Fruit fly (Drosophila melanogaster) whole organism, embryonic: ENCODE measurements around the gene 14-3-3epsilon.

Experiments used
- Aef1 ChIP-seq: fragments of 200-800 bp; sonication (Bioruptor generic); IDR thresholded peaks from 3 replicates; pipeline ENCODE4 v1.3.6; 2022; ENCODE audit warnings: missing biosample characterization, missing genetic modification characterization
- Antp ChIP-seq: fragments of 200-800 bp; sonication (Bioruptor generic); optimal IDR thresholded peaks from 3 replicates; lab custom pipeline; 2016; ENCODE audit warnings: missing biosample characterization, missing genetic modification characterization
- Atf-2 ChIP-seq: fragments of 200-800 bp; sonication (Bioruptor generic); optimal IDR thresholded peaks from 2 replicates; lab custom pipeline; 2016; ENCODE audit warnings: missing biosample characterization, missing genetic modification characterization
- Atf6 ChIP-seq: fragments of 200-800 bp; sonication (Bioruptor generic); IDR thresholded peaks from 2 replicates; pipeline ENCODE4 v1.3.6; 2022; ENCODE audit warnings: missing biosample characterization, missing genetic modification characterization
- CG1024 ChIP-seq: fragments of 200-800 bp; sonication (Bioruptor generic); IDR thresholded peaks from 2 replicates; pipeline ENCODE4 v1.3.6; 2022; ENCODE audit warnings: missing biosample characterization, missing genetic modification characterization
- CG11093 ChIP-seq: fragments of 200-800 bp; sonication (Bioruptor generic); IDR thresholded peaks from 3 replicates; pipeline ENCODE4 v1.3.6; 2022; ENCODE audit warnings: missing biosample characterization, missing genetic modification characterization
- CG14710 ChIP-seq: fragments of 200-800 bp; sonication (Bioruptor generic); optimal IDR thresholded peaks from 3 replicates; lab custom pipeline; 2019; ENCODE audit warnings: missing biosample characterization, mild to moderate bottlenecking, missing genetic modification characterization, moderate library complexity
- CG15696 ChIP-seq: fragments of 200-800 bp; sonication (Bioruptor generic); optimal IDR thresholded peaks from 2 replicates; lab custom pipeline; 2019; ENCODE audit warnings: missing biosample characterization, mild to moderate bottlenecking, missing genetic modification characterization, moderate library complexity
- CG16813 ChIP-seq: fragments of 200-800 bp; sonication (Bioruptor generic); IDR thresholded peaks from 3 replicates; pipeline ENCODE4 v1.3.6; 2022; ENCODE audit warnings: missing biosample characterization, missing genetic modification characterization; ENCODE audit not compliant: partially characterized antibody
- CG17328 ChIP-seq: fragments of 200-800 bp; sonication (Bioruptor generic); IDR thresholded peaks from 2 replicates; pipeline ENCODE4 v1.3.6; 2022; ENCODE audit warnings: missing biosample characterization, missing genetic modification characterization
- CG17568 ChIP-seq: fragments of 200-800 bp; sonication (Bioruptor generic); optimal IDR thresholded peaks from 2 replicates; lab custom pipeline; 2018; ENCODE audit warnings: missing biosample characterization, mild to moderate bottlenecking, missing genetic modification characterization, moderate library complexity
- CG1832 ChIP-seq: fragments of 200-800 bp; sonication (Bioruptor generic); optimal IDR thresholded peaks from 2 replicates; lab custom pipeline; 2017; ENCODE audit warnings: missing biosample characterization, mild to moderate bottlenecking, missing genetic modification characterization, inconsistent platforms
- CG18599 ChIP-seq: fragments of 200-800 bp; sonication (Bioruptor generic); optimal IDR thresholded peaks from 3 replicates; lab custom pipeline; 2017; ENCODE audit warnings: missing biosample characterization, missing genetic modification characterization, mild to moderate bottlenecking, moderate library complexity, missing genetic modification reagents
- CG2116 ChIP-seq: fragments of 200-800 bp; sonication (Bioruptor generic); optimal IDR thresholded peaks from 3 replicates; lab custom pipeline; 2018; ENCODE audit warnings: missing biosample characterization, mild to moderate bottlenecking, missing genetic modification characterization
- CG2120 ChIP-seq: fragments of 200-800 bp; sonication (Bioruptor generic); optimal IDR thresholded peaks from 3 replicates; lab custom pipeline; 2016; ENCODE audit warnings: missing biosample characterization, missing genetic modification characterization
- CG2202 ChIP-seq: fragments of 200-800 bp; sonication (Bioruptor generic); optimal IDR thresholded peaks from 2 replicates; lab custom pipeline; 2018; ENCODE audit warnings: missing biosample characterization, mild to moderate bottlenecking, missing genetic modification characterization
- CG2875 ChIP-seq: fragments of 200-800 bp; sonication (Bioruptor generic); optimal IDR thresholded peaks from 2 replicates; lab custom pipeline; 2017; ENCODE audit warnings: missing biosample characterization, mild to moderate bottlenecking, missing genetic modification characterization, missing genetic modification reagents
- CG30020 ChIP-seq: fragments of 200-800 bp; optimal IDR thresholded peaks from 2 replicates; lab custom pipeline; 2019; ENCODE audit warnings: missing biosample characterization, mild to moderate bottlenecking, missing genetic modification characterization, moderate library complexity
- CG30403 ChIP-seq: fragments of 200-800 bp; sonication (Bioruptor generic); optimal IDR thresholded peaks from 3 replicates; lab custom pipeline; 2016; ENCODE audit warnings: missing biosample characterization, missing genetic modification characterization
- CG33213 ChIP-seq: fragments of 200-800 bp; sonication (Bioruptor generic); optimal IDR thresholded peaks from 3 replicates; lab custom pipeline; 2016; ENCODE audit warnings: missing biosample characterization, missing genetic modification characterization
- CG42726 ChIP-seq: fragments of 200-800 bp; sonication (Bioruptor generic); IDR thresholded peaks from 2 replicates; pipeline ENCODE4 v1.3.6; 2022; ENCODE audit warnings: missing biosample characterization, missing genetic modification characterization; ENCODE audit not compliant: partially characterized antibody
- CG4424 ChIP-seq: fragments of 200-800 bp; sonication (Bioruptor generic); optimal IDR thresholded peaks from 3 replicates; lab custom pipeline; 2016; ENCODE audit warnings: missing biosample characterization, missing genetic modification characterization
- CG4617 ChIP-seq: fragments of 200-800 bp; sonication (Bioruptor generic); optimal IDR thresholded peaks from 3 replicates; lab custom pipeline; 2016; ENCODE audit warnings: missing biosample characterization, missing genetic modification characterization, borderline replicate concordance
- CG4707 ChIP-seq: fragments of 200-800 bp; sonication (Bioruptor generic); optimal IDR thresholded peaks from 2 replicates; lab custom pipeline; 2018; ENCODE audit warnings: missing biosample characterization, mild to moderate bottlenecking, missing genetic modification characterization, moderate library complexity
- CG6689 ChIP-seq: fragments of 200-800 bp; sonication (Bioruptor generic); IDR thresholded peaks from 2 replicates; pipeline ENCODE4 v1.3.6; 2022; ENCODE audit warnings: missing biosample characterization, missing genetic modification characterization
- CG7372 ChIP-seq: fragments of 200-800 bp; sonication (Bioruptor generic); IDR thresholded peaks from 2 replicates; pipeline ENCODE4 v1.3.6; 2022; ENCODE audit warnings: missing biosample characterization, missing genetic modification characterization
- CG9609 ChIP-seq: fragments of 200-800 bp; sonication (Bioruptor generic); optimal IDR thresholded peaks from 3 replicates; lab custom pipeline; 2016; ENCODE audit warnings: missing biosample characterization, missing genetic modification characterization
- Chrac-16 ChIP-seq: fragments of 200-800 bp; sonication (Bioruptor generic); optimal IDR thresholded peaks from 3 replicates; lab custom pipeline; 2016; ENCODE audit warnings: missing biosample characterization, missing genetic modification characterization
- Dll ChIP-seq: fragments of 200-800 bp; sonication (Bioruptor generic); IDR thresholded peaks from 4 replicates; pipeline ENCODE4 v1.3.6; 2022; ENCODE audit warnings: missing biosample characterization, missing genetic modification characterization; ENCODE audit not compliant: partially characterized antibody
- HLH3B ChIP-seq: fragments of 200-800 bp; sonication (Bioruptor generic); IDR thresholded peaks from 2 replicates; pipeline ENCODE4 v1.3.6; 2022; ENCODE audit warnings: missing biosample characterization, missing genetic modification characterization
- Hand ChIP-seq: fragments of 200-800 bp; sonication (Bioruptor generic); optimal IDR thresholded peaks from 2 replicates; lab custom pipeline; 2017; ENCODE audit warnings: mild to moderate bottlenecking, missing biosample characterization, missing genetic modification reagents, missing genetic modification characterization
- Hr39 ChIP-seq: fragments of >200 bp; optimal IDR thresholded peaks from 2 replicates; lab custom pipeline; 2017
- Nf-YA ChIP-seq: fragments of 200-800 bp; sonication (Bioruptor generic); IDR thresholded peaks from 2 replicates; pipeline ENCODE4 v1.3.6; 2022; ENCODE audit warnings: missing biosample characterization, missing genetic modification characterization
- Ravus ChIP-seq: fragments of 200-800 bp; sonication (Bioruptor generic); IDR thresholded peaks from 2 replicates; pipeline ENCODE4 v1.3.6; 2022; ENCODE audit warnings: missing biosample characterization, missing genetic modification characterization
- YL-1 ChIP-seq: fragments of 200-800 bp; sonication (Bioruptor generic); optimal IDR thresholded peaks from 3 replicates; lab custom pipeline; 2017; ENCODE audit warnings: missing biosample characterization, mild to moderate bottlenecking, missing genetic modification characterization
- ara ChIP-seq: fragments of 200-800 bp; sonication (Bioruptor generic); IDR thresholded peaks from 2 replicates; pipeline ENCODE4 v1.3.6; 2022; ENCODE audit warnings: missing biosample characterization, missing genetic modification characterization
- chm ChIP-seq: fragments of 200-800 bp; sonication (Bioruptor generic); IDR thresholded peaks from 2 replicates; pipeline ENCODE4 v1.3.6; 2022; ENCODE audit warnings: missing biosample characterization, missing genetic modification characterization
- chn ChIP-seq: fragments of 200-800 bp; sonication (Bioruptor generic); optimal IDR thresholded peaks from 2 replicates; lab custom pipeline; 2016; ENCODE audit warnings: missing biosample characterization, missing genetic modification characterization
- crol ChIP-seq: fragments of 200-800 bp; sonication (Bioruptor generic); IDR thresholded peaks from 2 replicates; pipeline ENCODE4 v1.3.6; 2022; ENCODE audit warnings: missing biosample characterization, missing genetic modification characterization
- eyg ChIP-seq: fragments of 200-800 bp; sonication (Bioruptor generic); optimal IDR thresholded peaks from 3 replicates; lab custom pipeline; 2016; ENCODE audit warnings: missing biosample characterization, missing genetic modification characterization
- fd64A ChIP-seq: fragments of 200-800 bp; sonication (Bioruptor generic); optimal IDR thresholded peaks from 3 replicates; lab custom pipeline; 2018; ENCODE audit warnings: missing biosample characterization, mild to moderate bottlenecking, missing genetic modification characterization
- jigr1 ChIP-seq: fragments of 200-800 bp; sonication (Bioruptor generic); IDR thresholded peaks from 3 replicates; pipeline ENCODE4 v1.3.6; 2022; ENCODE audit warnings: missing biosample characterization, missing genetic modification characterization
- oc ChIP-seq: fragments of 200-800 bp; sonication (Bioruptor generic); optimal IDR thresholded peaks from 2 replicates; lab custom pipeline; 2018; ENCODE audit warnings: missing biosample characterization, mild to moderate bottlenecking, missing genetic modification characterization, moderate library complexity
- pan ChIP-seq, 4 experiments: fragments of >200 bp in 3 of 4; fragments of 200-800 bp in 1 of 4; sonication (Bioruptor generic) in 1 of 4; optimal IDR thresholded peaks in 3 of 4; IDR thresholded peaks in 1 of 4; 2 replicates each; pipeline versions ENCODE4 v1.3.6 to Lab custom; 2017 to 2022; ENCODE audit warnings: missing biosample characterization in 2 of 4, missing genetic modification characterization in 2 of 4, mixed read lengths in 1 of 4
- pfk ChIP-seq: fragments of 200-800 bp; sonication (Bioruptor generic); optimal IDR thresholded peaks from 2 replicates; lab custom pipeline; 2018; ENCODE audit warnings: missing biosample characterization, mild to moderate bottlenecking, missing genetic modification characterization, moderate library complexity
- phol ChIP-seq: fragments of 200-800 bp; sonication (Bioruptor generic); optimal IDR thresholded peaks from 3 replicates; lab custom pipeline; 2018; ENCODE audit warnings: missing biosample characterization, mild to moderate bottlenecking, missing genetic modification characterization, moderate library complexity
- pnt ChIP-seq: fragments of 200-800 bp; sonication (Bioruptor generic); optimal IDR thresholded peaks from 3 replicates; lab custom pipeline; 2016; ENCODE audit warnings: missing biosample characterization, missing genetic modification characterization
- pum ChIP-seq: fragments of 200-800 bp; sonication (Bioruptor generic); optimal IDR thresholded peaks from 2 replicates; lab custom pipeline; 2016; ENCODE audit warnings: missing biosample characterization, missing genetic modification characterization
- seq ChIP-seq: fragments of 200-800 bp; sonication (Bioruptor generic); IDR thresholded peaks from 2 replicates; pipeline ENCODE4 v1.3.6; 2022; ENCODE audit warnings: missing biosample characterization, missing genetic modification characterization
- sisA ChIP-seq: fragments of 200-800 bp; sonication (Bioruptor generic); IDR thresholded peaks from 2 replicates; pipeline ENCODE4 v1.3.6; 2022; ENCODE audit warnings: missing biosample characterization, missing genetic modification characterization

The 14-3-3epsilon gene

dm6 chr3R:18226043-18226808, 16.1 kb upstream of the 14-3-3epsilon start, which contains the start of the genes CG7168 and Mdh2 (continued):
- no peak for TF ChIP-seq CG1024 (GFP tag; lab: Robert Waterston, UW)
- TF ChIP-seq Nf-YA (GFP tag; lab: Robert Waterston, UW): no peak
- peak; percentile 44 for TF ChIP-seq phol (tag; lab: Kevin White, UChicago)
- TF ChIP-seq Hand: no peak
- TF ChIP-seq CG2202: no peak
- peak; percentile 31 for TF ChIP-seq CG30020
- no peak for TF ChIP-seq CG1832
- no peak for TF ChIP-seq ara (GFP tag; lab: Robert Waterston, UW)
- peak; percentile 9 for TF ChIP-seq chn (GFP tag; lab: Kevin White, UChicago)
- TF ChIP-seq CG2875 (GFP tag; lab: Kevin White, UChicago): no peak
- TF ChIP-seq sisA (GFP tag; lab: Robert Waterston, UW): no peak
- no peak for TF ChIP-seq oc (tag; lab: Kevin White, UChicago)
- no peak for TF ChIP-seq Chrac-16 (GFP tag; lab: Kevin White, UChicago)
- no peak for TF ChIP-seq CG33213 (GFP tag; lab: Kevin White, UChicago)
- no peak for TF ChIP-seq pfk (GFP tag; lab: Kevin White, UChicago)
- TF ChIP-seq CG15696 (tag; lab: Kevin White, UChicago): no peak
- TF ChIP-seq pan (optimal IDR thresholded peaks at IDR 0.05; lab: Kevin White, UChicago): no peak
- peak in 1 of 2 experiments; percentile 18 for TF ChIP-seq pan (GFP tag; optimal IDR thresholded peaks at IDR 0.05 in 1 of 2, IDR thresholded peaks at IDR 0.05 in 1 of 2)
- TF ChIP-seq CG42726 (GFP tag; lab: Robert Waterston, UW): peak; percentile 79
- TF ChIP-seq CG2120: peak; percentile 14
- TF ChIP-seq CG4617: peak; percentile 30
- no peak for TF ChIP-seq CG4707
- no peak for TF ChIP-seq pum (GFP tag; lab: Kevin White, UChicago)
- no peak for TF ChIP-seq CG9609 (GFP tag; lab: Kevin White, UChicago)
- no peak for TF ChIP-seq Antp (GFP tag; lab: Kevin White, UChicago)
- no peak for TF ChIP-seq HLH3B
- no peak for TF ChIP-seq chm
- no peak for TF ChIP-seq eyg (GFP tag; lab: Kevin White, UChicago)
- TF ChIP-seq seq: no peak
- peak; percentile 81 for TF ChIP-seq CG16813 (GFP tag; lab: Robert Waterston, UW)
- no peak for TF ChIP-seq Atf6 (GFP tag; lab: Robert Waterston, UW)
- no peak for TF ChIP-seq pnt (GFP tag; lab: Kevin White, UChicago)
- TF ChIP-seq Dll (GFP tag; lab: Robert Waterston, UW): peak; percentile 88
- TF ChIP-seq CG7372 (GFP tag; lab: Robert Waterston, UW): no peak
- no peak for TF ChIP-seq Ravus (GFP tag; lab: Robert Waterston, UW)
- no peak for TF ChIP-seq CG17568 (GFP tag; lab: Kevin White, UChicago)
- TF ChIP-seq CG14710 (tag; lab: Kevin White, UChicago): peak; percentile 50
- TF ChIP-seq YL-1 (GFP tag; lab: Kevin White, UChicago): peak; percentile 0
- peak; percentile 11; the same call in 1 of the 3 replicates for TF ChIP-seq Aef1 (GFP tag; lab: Robert Waterston, UW)
- peak; percentile 7 for TF ChIP-seq CG30403 (GFP tag; lab: Kevin White, UChicago)
- TF ChIP-seq crol (GFP tag; lab: Robert Waterston, UW): peak; percentile 35; the same call in 1 of the 2 replicates
- TF ChIP-seq CG4424 (GFP tag; lab: Kevin White, UChicago): no peak
- no peak for TF ChIP-seq CG6689 (GFP tag; lab: Robert Waterston, UW)
- TF ChIP-seq Hr39 (lab: Kevin White, UChicago): no peak
- no peak for TF ChIP-seq CG18599
- peak; percentile 98 for TF ChIP-seq CG2116 (GFP tag; lab: Kevin White, UChicago)
- no peak for TF ChIP-seq CG11093 (GFP tag; lab: Robert Waterston, UW)
- TF ChIP-seq Atf-2 (GFP tag; lab: Kevin White, UChicago): no peak
- TF ChIP-seq CG17328 (GFP tag; lab: Robert Waterston, UW): no peak
- no peak for TF ChIP-seq jigr1 (GFP tag; lab: Robert Waterston, UW)
- TF ChIP-seq fd64A (GFP tag; lab: Kevin White, UChicago): no peak
- TF ChIP-seq, all 482 proteins: peak for 100
